Fruit fly (Drosophila melanogaster) whole organism, embryonic: ENCODE results near the gene Xport-B.

Experiments used
- BEAF-32 ChIP-seq: fragments of 200-800 bp; sonication (Bioruptor generic); optimal IDR thresholded peaks from 3 replicates; lab custom pipeline; 2017; ENCODE audit warnings: missing biosample characterization, missing genetic modification characterization, mild to moderate bottlenecking, moderate library complexity, missing genetic modification reagents
- CG10321 ChIP-seq: fragments of 200-800 bp; sonication (Bioruptor generic); IDR thresholded peaks from 2 replicates; pipeline ENCODE4 v1.3.6; 2022; ENCODE audit warnings: missing biosample characterization, missing genetic modification characterization
- CG11247 ChIP-seq: fragments of 200-800 bp; sonication (Bioruptor generic); IDR thresholded peaks from 2 replicates; pipeline ENCODE4 v1.3.6; 2022; ENCODE audit warnings: missing biosample characterization, missing genetic modification characterization
- CG12219 ChIP-seq: fragments of 200-800 bp; sonication (Bioruptor generic); optimal IDR thresholded peaks from 3 replicates; lab custom pipeline; 2018; ENCODE audit warnings: missing biosample characterization, mild to moderate bottlenecking, missing genetic modification characterization
- CG14050 ChIP-seq: fragments of 200-800 bp; sonication (Bioruptor generic); IDR thresholded peaks from 3 replicates; pipeline ENCODE4 v1.3.6; 2022; ENCODE audit warnings: missing biosample characterization, missing genetic modification characterization
- CG14441 ChIP-seq: fragments of 200-800 bp; sonication (Bioruptor generic); IDR thresholded peaks from 2 replicates; pipeline ENCODE4 v1.3.6; 2022; ENCODE audit warnings: missing biosample characterization, missing genetic modification characterization
- CG15269 ChIP-seq: fragments of 200-800 bp; sonication (Bioruptor generic); optimal IDR thresholded peaks from 2 replicates; lab custom pipeline; 2018; ENCODE audit warnings: missing biosample characterization, mild to moderate bottlenecking, missing genetic modification characterization, moderate library complexity
- CG1602 ChIP-seq: fragments of 200-800 bp; sonication (Bioruptor generic); optimal IDR thresholded peaks from 3 replicates; lab custom pipeline; 2016; ENCODE audit warnings: missing biosample characterization, missing genetic modification characterization
- CG2116 ChIP-seq: fragments of 200-800 bp; sonication (Bioruptor generic); optimal IDR thresholded peaks from 3 replicates; lab custom pipeline; 2018; ENCODE audit warnings: missing biosample characterization, mild to moderate bottlenecking, missing genetic modification characterization
- CG2129 ChIP-seq: fragments of 200-800 bp; sonication (Bioruptor generic); IDR thresholded peaks from 2 replicates; pipeline ENCODE4 v1.3.6; 2022; ENCODE audit warnings: missing biosample characterization, missing genetic modification characterization; ENCODE audit not compliant: partially characterized antibody
- CG2202 ChIP-seq: fragments of 200-800 bp; sonication (Bioruptor generic); optimal IDR thresholded peaks from 2 replicates; lab custom pipeline; 2018; ENCODE audit warnings: missing biosample characterization, mild to moderate bottlenecking, missing genetic modification characterization
- CG3281 ChIP-seq: fragments of 200-800 bp; sonication (Bioruptor generic); optimal IDR thresholded peaks from 3 replicates; lab custom pipeline; 2017; ENCODE audit warnings: missing biosample characterization, mild to moderate bottlenecking, missing genetic modification characterization
- CG33213 ChIP-seq: fragments of 200-800 bp; sonication (Bioruptor generic); optimal IDR thresholded peaks from 3 replicates; lab custom pipeline; 2016; ENCODE audit warnings: missing biosample characterization, missing genetic modification characterization
- CG43689 ChIP-seq: fragments of 200-800 bp; sonication (Bioruptor generic); IDR thresholded peaks from 2 replicates; pipeline ENCODE4 v1.3.6; 2022; ENCODE audit warnings: missing biosample characterization, missing genetic modification characterization
- CG8290 ChIP-seq, 3 experiments: fragments of 200-800 bp; sonication (Bioruptor generic); optimal IDR thresholded peaks; 2 replicates each; lab custom pipeline; 2016 to 2019; ENCODE audit warnings: missing biosample characterization in 3 of 3, missing genetic modification characterization in 3 of 3, mild to moderate bottlenecking in 2 of 3, moderate library complexity in 1 of 3
- CG8359 ChIP-seq: fragments of 200-800 bp; sonication (Bioruptor generic); optimal IDR thresholded peaks from 2 replicates; lab custom pipeline; 2017; ENCODE audit warnings: missing biosample characterization, mild to moderate bottlenecking, missing genetic modification characterization, borderline replicate concordance
- CG9437 ChIP-seq: fragments of 200-800 bp; sonication (Bioruptor generic); optimal IDR thresholded peaks from 2 replicates; lab custom pipeline; 2018; ENCODE audit warnings: missing biosample characterization, mild to moderate bottlenecking, missing genetic modification characterization
- Dbx ChIP-seq: fragments of 200-800 bp; sonication (Bioruptor generic); IDR thresholded peaks from 3 replicates; pipeline ENCODE4 v1.3.6; 2022; ENCODE audit warnings: missing biosample characterization, missing genetic modification characterization
- Doc2 ChIP-seq: fragments of 200-800 bp; sonication (Bioruptor generic); IDR thresholded peaks from 2 replicates; pipeline ENCODE4 v1.3.6; 2022; ENCODE audit warnings: missing biosample characterization, missing genetic modification characterization
- ERR ChIP-seq: fragments of 200-800 bp; sonication (Bioruptor generic); optimal IDR thresholded peaks from 2 replicates; lab custom pipeline; 2016; ENCODE audit warnings: missing biosample characterization, missing genetic modification characterization
- Fer2 ChIP-seq: fragments of 200-800 bp; sonication (Bioruptor generic); optimal IDR thresholded peaks from 2 replicates; lab custom pipeline; 2018; ENCODE audit warnings: missing biosample characterization, mild to moderate bottlenecking, missing genetic modification characterization, moderate library complexity
- Fer3 ChIP-seq: fragments of 200-800 bp; sonication (Bioruptor generic); optimal IDR thresholded peaks from 2 replicates; lab custom pipeline; 2018; ENCODE audit warnings: missing biosample characterization, mild to moderate bottlenecking, missing genetic modification characterization, moderate library complexity
- HHEX ChIP-seq: fragments of 200-800 bp; sonication (Bioruptor generic); optimal IDR thresholded peaks from 3 replicates; lab custom pipeline; 2017; ENCODE audit warnings: missing biosample characterization, mild to moderate bottlenecking, missing genetic modification characterization, missing genetic modification reagents
- Hand ChIP-seq: fragments of 200-800 bp; sonication (Bioruptor generic); optimal IDR thresholded peaks from 2 replicates; lab custom pipeline; 2017; ENCODE audit warnings: mild to moderate bottlenecking, missing biosample characterization, missing genetic modification reagents, missing genetic modification characterization
- Hmr ChIP-seq: fragments of 200-800 bp; sonication (Bioruptor generic); optimal IDR thresholded peaks from 3 replicates; lab custom pipeline; 2017; ENCODE audit warnings: mild to moderate bottlenecking, missing biosample characterization, missing genetic modification reagents, missing genetic modification characterization
- MESR4 ChIP-seq: fragments of 200-800 bp; sonication (Bioruptor generic); optimal IDR thresholded peaks from 2 replicates; lab custom pipeline; 2018; ENCODE audit warnings: missing biosample characterization, mild to moderate bottlenecking, missing genetic modification characterization, moderate library complexity
- Med ChIP-seq: fragments of 200-800 bp; sonication (Bioruptor generic); peaks from one replicate; lab custom pipeline; 2016; ENCODE audit warnings: missing biosample characterization, missing genetic modification characterization, mild to moderate bottlenecking, inconsistent platforms, moderate library complexity
- Nf-YC ChIP-seq: fragments of 200-800 bp; optimal IDR thresholded peaks from 3 replicates; lab custom pipeline; 2019; ENCODE audit warnings: missing biosample characterization, mild to moderate bottlenecking, missing genetic modification characterization, moderate library complexity
- PHDP ChIP-seq: fragments of 200-800 bp; sonication (Bioruptor generic); optimal IDR thresholded peaks from 3 replicates; lab custom pipeline; 2018; ENCODE audit warnings: missing biosample characterization, mild to moderate bottlenecking, missing genetic modification characterization, moderate library complexity
- Scr ChIP-seq: fragments of 200-800 bp; sonication (Bioruptor generic); IDR thresholded peaks from 2 replicates; pipeline ENCODE4 v1.3.6; 2022; ENCODE audit warnings: missing biosample characterization, missing genetic modification characterization; ENCODE audit not compliant: partially characterized antibody
- Taf1 ChIP-seq: fragments of 200-800 bp; sonication (Bioruptor generic); IDR thresholded peaks from 2 replicates; pipeline ENCODE4 v1.3.6; 2022; ENCODE audit warnings: missing biosample characterization, missing genetic modification characterization
- amos ChIP-seq: fragments of 200-800 bp; sonication (Bioruptor generic); IDR thresholded peaks from 2 replicates; pipeline ENCODE4 v1.3.6; 2022; ENCODE audit warnings: missing biosample characterization, missing genetic modification characterization; ENCODE audit not compliant: partially characterized antibody
- ato ChIP-seq: fragments of 200-800 bp; sonication (Bioruptor generic); IDR thresholded peaks from 2 replicates; pipeline ENCODE4 v1.3.6; 2022; ENCODE audit warnings: missing biosample characterization, missing genetic modification characterization; ENCODE audit not compliant: partially characterized antibody
- chif ChIP-seq, 2 experiments: fragments of 200-800 bp; sonication (Bioruptor generic); optimal IDR thresholded peaks; 3 replicates each; lab custom pipeline; 2016; ENCODE audit warnings: missing biosample characterization in 2 of 2, missing genetic modification characterization in 2 of 2
- crol ChIP-seq: fragments of 200-800 bp; sonication (Bioruptor generic); IDR thresholded peaks from 2 replicates; pipeline ENCODE4 v1.3.6; 2022; ENCODE audit warnings: missing biosample characterization, missing genetic modification characterization
- danr ChIP-seq: fragments of 200-800 bp; sonication (Bioruptor generic); IDR thresholded peaks from 2 replicates; pipeline ENCODE4 v1.3.6; 2022; ENCODE audit warnings: missing biosample characterization, missing genetic modification characterization
- ftz-f1 ChIP-seq: fragments of 200-800 bp; sonication (Bioruptor generic); optimal IDR thresholded peaks from 2 replicates; lab custom pipeline; 2016; ENCODE audit warnings: missing biosample characterization, missing genetic modification characterization
- gce ChIP-seq: fragments of 200-800 bp; sonication (Bioruptor generic); IDR thresholded peaks from 3 replicates; pipeline ENCODE4 v1.3.6; 2022; ENCODE audit warnings: missing biosample characterization, missing genetic modification characterization
- gcm ChIP-seq: fragments of 200-800 bp; sonication (Bioruptor generic); optimal IDR thresholded peaks from 2 replicates; lab custom pipeline; 2019; ENCODE audit warnings: missing biosample characterization, mild to moderate bottlenecking, missing genetic modification characterization, moderate library complexity
- gcm2 ChIP-seq: fragments of 200-800 bp; sonication (Bioruptor generic); optimal IDR thresholded peaks from 2 replicates; lab custom pipeline; 2016; ENCODE audit warnings: missing biosample characterization, missing genetic modification characterization
- grau ChIP-seq: fragments of 200-800 bp; optimal IDR thresholded peaks from 3 replicates; lab custom pipeline; 2019; ENCODE audit warnings: missing biosample characterization, mild to moderate bottlenecking, missing genetic modification characterization, moderate library complexity
- pho ChIP-seq: fragments of 200-800 bp; sonication (Bioruptor generic); optimal IDR thresholded peaks from 2 replicates; lab custom pipeline; 2016; ENCODE audit warnings: missing biosample characterization, missing genetic modification characterization
- ro ChIP-seq: fragments of 200-800 bp; sonication (Bioruptor generic); IDR thresholded peaks from 2 replicates; pipeline ENCODE4 v1.3.6; 2022; ENCODE audit warnings: missing biosample characterization, missing genetic modification characterization
- slp2 ChIP-seq: fragments of 200-800 bp; sonication (Bioruptor generic); optimal IDR thresholded peaks from 2 replicates; lab custom pipeline; 2016; ENCODE audit warnings: missing biosample characterization, missing genetic modification characterization
- sr ChIP-seq: fragments of 200-800 bp; sonication (Bioruptor generic); IDR thresholded peaks from 3 replicates; pipeline ENCODE4 v1.3.6; 2022; ENCODE audit warnings: missing biosample characterization, missing genetic modification characterization
- tll ChIP-seq, 2 experiments: fragments of 200-800 bp in 1 of 2; fragments of >200 bp in 1 of 2; sonication (Bioruptor generic) in 1 of 2; optimal IDR thresholded peaks; 2 replicates each; lab custom pipeline; 2017 to 2019; ENCODE audit warnings: missing biosample characterization in 2 of 2, missing genetic modification characterization in 2 of 2, mild to moderate bottlenecking in 1 of 2, moderate library complexity in 1 of 2
- usp ChIP-seq: fragments of >200 bp; optimal IDR thresholded peaks from 2 replicates; lab custom pipeline; 2017; ENCODE audit warnings: missing biosample characterization, missing genetic modification characterization
- vvl ChIP-seq: fragments of 200-800 bp; sonication (Bioruptor generic); IDR thresholded peaks from 2 replicates; pipeline ENCODE4 v1.3.6; 2022; ENCODE audit warnings: missing biosample characterization, missing genetic modification characterization
- zen2 ChIP-seq: fragments of 200-800 bp; sonication (Bioruptor generic); IDR thresholded peaks from 3 replicates; pipeline ENCODE4 v1.3.6; 2022; ENCODE audit warnings: missing biosample characterization, missing genetic modification characterization; ENCODE audit not compliant: partially characterized antibody

Gene Xport-B

dm6 chr3R:19905932-19906439 lies 9.2 kb downstream of the Xport-B start (continued):
- no peak for TF ChIP-seq CG43689 (GFP tag; lab: Robert Waterston, UW)
- peak; percentile 89 for TF ChIP-seq vvl (GFP tag; lab: Robert Waterston, UW)
- no peak for TF ChIP-seq CG9437 (GFP tag; lab: Kevin White, UChicago)
- peak; percentile 81 for TF ChIP-seq PHDP (tag; lab: Kevin White, UChicago)
- peak; percentile 88 for TF ChIP-seq Dbx
- TF ChIP-seq CG1602, result peak; percentile 70
- no peak for TF ChIP-seq crol
- TF ChIP-seq sr, result peak; percentile 63; the same call in 2 of the 3 replicates
- peak; percentile 7 for TF ChIP-seq CG33213 (GFP tag; lab: Kevin White, UChicago)
- peak; percentile 63 for TF ChIP-seq Hand (GFP tag; lab: Kevin White, UChicago)
- peak; percentile 28 for TF ChIP-seq CG2202 (tag; lab: Kevin White, UChicago)
- TF ChIP-seq gcm2 (GFP tag; lab: Kevin White, UChicago), result peak; percentile 64
- peak; percentile 82 for TF ChIP-seq danr (GFP tag; lab: Robert Waterston, UW)
- TF ChIP-seq slp2 (GFP tag; lab: Kevin White, UChicago), result peak; percentile 48
- no peak for TF ChIP-seq usp (GFP tag; lab: Kevin White, UChicago)
- TF ChIP-seq chif (GFP tag; optimal IDR thresholded peaks at IDR 0.05; lab: Kevin White, UChicago), result peak; percentile 73 to 80
- no peak for TF ChIP-seq zen2 (GFP tag; lab: Robert Waterston, UW)
- peak; percentile 30 for TF ChIP-seq Fer2 (tag; lab: Kevin White, UChicago)
- TF ChIP-seq Med (GFP tag; lab: Kevin White, UChicago), result peak; percentile 92
- no peak for TF ChIP-seq Scr (GFP tag; lab: Robert Waterston, UW)
- peak; percentile 81 for TF ChIP-seq ERR
- peak; percentile 82 for TF ChIP-seq pho (GFP tag; lab: Kevin White, UChicago)
- TF ChIP-seq gcm (GFP tag; lab: Kevin White, UChicago), result peak; percentile 31
- TF ChIP-seq Doc2 (GFP tag; lab: Robert Waterston, UW), result 0 out of 2 replicates have a peak, but pooled peaks have one; percentile 29
- TF ChIP-seq ato, result no peak
- TF ChIP-seq CG2129 (GFP tag; lab: Robert Waterston, UW), result no peak
- TF ChIP-seq Nf-YC (tag; lab: Kevin White, UChicago), result peak; percentile 64
- TF ChIP-seq amos, result no peak
- peak; percentile 80 for TF ChIP-seq HHEX (GFP tag; lab: Kevin White, UChicago)
- TF ChIP-seq CG3281 (GFP tag; lab: Kevin White, UChicago), result peak; percentile 79
- TF ChIP-seq ro (GFP tag; lab: Robert Waterston, UW), result peak; percentile 38; the same call in 1 of the 2 replicates
- peak; percentile 36 for TF ChIP-seq CG2116 (GFP tag; lab: Kevin White, UChicago)
- no peak for TF ChIP-seq CG8290 (GFP tag; optimal IDR thresholded peaks at IDR 0.05; lab: Kevin White, UChicago)
- peak in 1 of 2 experiments; percentile 97 for TF ChIP-seq CG8290 (tag; optimal IDR thresholded peaks at IDR 0.05; lab: Kevin White, UChicago)
- TF ChIP-seq CG12219 (GFP tag; lab: Kevin White, UChicago), result peak; percentile 78
- peak; percentile 70 for TF ChIP-seq CG14050 (GFP tag; lab: Robert Waterston, UW)
- TF ChIP-seq CG10321 (GFP tag; lab: Robert Waterston, UW), result 0 out of 2 replicates have a peak, but pooled peaks have one; percentile 26
- no peak for TF ChIP-seq tll (GFP tag; optimal IDR thresholded peaks at IDR 0.05; lab: Kevin White, UChicago)
- peak; percentile 75 for TF ChIP-seq CG11247
- peak; percentile 69; the same call in 1 of the 3 replicates for TF ChIP-seq gce (GFP tag; lab: Robert Waterston, UW)
- TF ChIP-seq Fer3 (tag; lab: Kevin White, UChicago), result peak; percentile 84
- peak; percentile 82 for TF ChIP-seq Hmr (GFP tag; lab: Kevin White, UChicago)
- TF ChIP-seq ftz-f1 (GFP tag; lab: Kevin White, UChicago), result peak; percentile 87
- TF ChIP-seq BEAF-32, result peak; percentile 20
- TF ChIP-seq grau (tag; lab: Kevin White, UChicago), result peak; percentile 84
- TF ChIP-seq MESR4 (GFP tag; lab: Kevin White, UChicago), result peak; percentile 2
- peak; percentile 83 for TF ChIP-seq CG15269 (tag; lab: Kevin White, UChicago)
- TF ChIP-seq CG8359 (GFP tag; lab: Kevin White, UChicago), result peak; percentile 4
- TF ChIP-seq Taf1, result peak; percentile 83
- TF ChIP-seq CG14441 (GFP tag; lab: Robert Waterston, UW), result peak; percentile 87
